Worm (Caenorhabditis elegans): Measurements from ENCODE around the gene B0281.4.

DNA sequence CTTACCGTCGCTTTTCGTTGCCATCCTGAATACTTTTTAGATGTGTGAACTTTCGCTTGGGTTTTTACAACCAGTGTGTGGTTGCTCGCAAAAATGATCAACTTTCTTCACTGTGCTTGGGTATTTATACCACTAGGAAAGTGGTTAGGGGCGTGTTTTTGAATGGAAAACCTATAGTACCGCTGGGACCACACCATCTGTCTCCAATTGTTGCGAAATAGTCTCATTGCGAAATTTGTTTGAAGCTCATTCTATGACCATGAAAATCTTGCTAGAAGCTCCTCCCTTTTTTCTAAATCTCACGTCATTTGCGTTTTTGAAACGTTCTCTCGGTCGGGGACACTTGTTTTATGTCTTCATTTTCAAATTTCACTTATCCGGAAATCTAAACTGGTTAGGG lies 9.8 kb downstream of the B0281.4 start, which contains the start of the genes K09F6.10 and K09F6.13:
- no peak for TF ChIP-seq nfya-1 (tag; optimal IDR thresholded peaks at IDR 0.05)
- no peak for TF ChIP-seq rnt-1 (tag; optimal IDR thresholded peaks at IDR 0.05)
- TF ChIP-seq mec-3 (tag; optimal IDR thresholded peaks at IDR 0.05; ENCODE audit: borderline replicate concordance) = no peak
- no peak for TF ChIP-seq ama-1 (optimal IDR thresholded peaks at IDR 0.05)
- no peak for TF ChIP-seq pax-1 (tag; optimal IDR thresholded peaks at IDR 0.05)
- no peak for TF ChIP-seq ref-2 (tag; optimal IDR thresholded peaks at IDR 0.05)
- TF ChIP-seq eyg-1 (tag; optimal IDR thresholded peaks at IDR 0.05) = no peak
- TF ChIP-seq unc-55 (GFP tag; optimal IDR thresholded peaks at IDR 0.05) = no peak
- no peak for TF ChIP-seq odd-2 (tag; optimal IDR thresholded peaks at IDR 0.05)
- TF ChIP-seq pag-3 (tag; optimal IDR thresholded peaks at IDR 0.05; ENCODE audit: borderline replicate concordance) = no peak
- no peak for TF ChIP-seq fkh-10 (GFP tag; optimal IDR thresholded peaks at IDR 0.05)
- no peak for TF ChIP-seq ceh-2 (tag; optimal IDR thresholded peaks at IDR 0.05)
